Fruit fly (Drosophila melanogaster): ENCODE data around the gene snRNP-U1-70K.

Gene snRNP-U1-70K

dm6 chr2L:6925114-6925513 is 46.4 kb downstream of the snRNP-U1-70K start:
- TF ChIP-seq ttk (optimal IDR thresholded peaks at IDR 0.05) = no peak
- no peak for TF ChIP-seq insv (optimal IDR thresholded peaks at IDR 0.05)
- TF ChIP-seq h (optimal IDR thresholded peaks at IDR 0.05) = no peak
- no peak for TF ChIP-seq Myc (optimal IDR thresholded peaks at IDR 0.05)
- no peak for TF ChIP-seq psq (optimal IDR thresholded peaks at IDR 0.05)
- TF ChIP-seq Sin3A (optimal IDR thresholded peaks at IDR 0.05) = no peak

dm6 chr2L:6922091-6922753 is 49.3 kb downstream of the snRNP-U1-70K start:
- TF ChIP-seq Myc (optimal IDR thresholded peaks at IDR 0.05) = no peak
- no peak for TF ChIP-seq ttk (optimal IDR thresholded peaks at IDR 0.05)
- no peak for TF ChIP-seq Sin3A (optimal IDR thresholded peaks at IDR 0.05)
- TF ChIP-seq h (optimal IDR thresholded peaks at IDR 0.05) = no peak
- no peak for TF ChIP-seq psq (optimal IDR thresholded peaks at IDR 0.05)
- TF ChIP-seq insv (optimal IDR thresholded peaks at IDR 0.05) = no peak

dm6 chr2L:6921360-6922090 is 50.0 kb downstream of the snRNP-U1-70K start:
- no peak for TF ChIP-seq psq (optimal IDR thresholded peaks at IDR 0.05)
- TF ChIP-seq Sin3A (optimal IDR thresholded peaks at IDR 0.05) = no peak
- TF ChIP-seq ttk (optimal IDR thresholded peaks at IDR 0.05) = no peak
- TF ChIP-seq Myc (optimal IDR thresholded peaks at IDR 0.05) = no peak
- no peak for TF ChIP-seq h (optimal IDR thresholded peaks at IDR 0.05)
- TF ChIP-seq insv (optimal IDR thresholded peaks at IDR 0.05) = no peak

- TF ChIP-seq insv (optimal IDR thresholded peaks at IDR 0.05) (no peak), h (optimal IDR thresholded peaks at IDR 0.05) (no peak), Sin3A (optimal IDR thresholded peaks at IDR 0.05) (no peak), psq (optimal IDR thresholded peaks at IDR 0.05) (no peak), Myc (optimal IDR thresholded peaks at IDR 0.05) (no peak), ttk (optimal IDR thresholded peaks at IDR 0.05) (no peak)
These were observed 50.7 kb downstream of the snRNP-U1-70K start, which contains the start of gene Hrb27C for dm6 chr2L:6920661-6921359. Gene Hrb27C, plus strand, starts transcription at chr2L:6920704.

DNA sequence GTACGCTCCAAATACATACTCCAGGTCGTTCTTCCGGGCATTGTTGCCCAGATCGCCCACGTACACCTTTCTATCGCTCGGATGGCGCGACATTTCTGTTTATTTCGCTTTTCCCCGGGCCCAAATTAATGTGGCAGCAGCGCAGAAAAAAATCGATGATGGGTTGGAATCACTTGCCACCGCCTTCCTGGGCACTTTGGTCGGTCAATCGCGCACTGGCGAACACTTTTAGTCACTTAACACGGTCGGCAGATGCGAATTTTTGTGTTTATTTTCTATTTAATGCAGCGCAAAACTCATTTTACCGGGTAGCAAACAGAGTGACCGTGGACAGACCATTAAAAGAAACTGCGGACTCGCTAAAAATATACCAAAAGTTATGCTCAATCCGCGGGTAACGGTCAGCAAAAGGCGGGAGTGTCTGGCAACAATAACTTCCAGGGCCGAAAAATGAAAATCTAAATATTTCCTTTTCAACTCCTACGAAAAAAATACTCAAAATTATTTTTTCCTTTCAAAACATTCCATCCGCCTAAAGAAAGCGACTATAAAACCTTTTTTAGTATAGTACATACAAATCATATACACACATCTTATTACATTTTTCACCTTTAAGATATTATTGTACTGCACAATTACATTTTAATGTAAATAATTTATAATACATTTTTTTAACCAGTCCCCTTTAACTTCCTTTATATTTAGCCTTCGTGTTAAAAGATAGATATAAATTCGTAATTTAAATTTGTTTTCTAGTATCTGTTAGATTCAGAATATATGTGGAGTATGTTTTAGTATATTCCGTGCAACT is 51.5 kb downstream of the snRNP-U1-70K start, which contains the start of gene x16:
x16 (minus strand) TSS at position 361 of the 811 bp plus-strand sequence.
- TF ChIP-seq ttk (optimal IDR thresholded peaks at IDR 0.05) (no peak), h (optimal IDR thresholded peaks at IDR 0.05) (no peak)

DNA sequence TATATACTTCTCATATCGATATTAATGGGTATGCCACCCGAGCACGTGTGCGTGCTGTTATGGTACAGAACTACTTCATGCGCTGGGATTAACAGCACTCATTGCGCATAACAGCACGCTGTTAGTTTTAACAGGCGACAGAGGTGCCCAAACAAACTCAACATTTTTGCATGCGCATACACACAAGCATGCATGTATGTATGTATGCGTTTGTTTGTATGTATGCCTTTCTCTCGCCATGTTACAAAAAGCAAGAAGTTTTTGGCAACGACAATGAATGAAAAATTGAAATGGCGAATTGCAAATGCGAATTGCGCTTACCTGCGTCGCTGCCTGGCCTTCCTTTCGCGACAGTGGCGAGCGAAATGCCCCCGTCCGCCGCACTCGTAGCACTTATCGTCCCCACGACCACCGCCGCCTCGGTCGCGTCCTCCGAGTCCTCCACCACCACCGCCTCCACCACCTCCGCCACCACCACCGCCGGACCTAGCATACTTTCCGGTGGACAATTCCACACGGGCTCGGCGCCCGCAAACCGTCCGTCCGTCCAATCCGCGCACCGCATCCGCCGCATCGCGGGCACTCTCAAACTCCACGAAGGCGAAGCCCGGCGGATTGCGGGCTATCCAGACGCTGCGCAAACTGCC is 52.2 kb downstream of the snRNP-U1-70K start:
- TF ChIP-seq ttk (optimal IDR thresholded peaks at IDR 0.05) = no peak
- TF ChIP-seq Myc (optimal IDR thresholded peaks at IDR 0.05) = no peak
- TF ChIP-seq psq (optimal IDR thresholded peaks at IDR 0.05) = no peak
- TF ChIP-seq h (optimal IDR thresholded peaks at IDR 0.05) = no peak
- no peak for TF ChIP-seq insv (optimal IDR thresholded peaks at IDR 0.05)
- TF ChIP-seq Sin3A (optimal IDR thresholded peaks at IDR 0.05) = no peak
